Worm (Caenorhabditis elegans) whole organism, L3 larva: ENCODE results near the gene T16D1.1.

Experiments
- egl-27 ChIP-seq: sonication (generic microtip); optimal IDR thresholded peaks from 4 replicates; lab custom pipeline; 2017; ENCODE audit warnings: missing biosample characterization, missing genetic modification reagents, missing genetic modification characterization
- jun-1 ChIP-seq: fragments of 150-350 bp; optimal IDR thresholded peaks from 2 replicates; lab custom pipeline; 2014; ENCODE audit warnings: missing biosample characterization, missing genetic modification reagents, missing genetic modification characterization
- nhr-237 ChIP-seq: fragments of 150-350 bp; optimal IDR thresholded peaks from 2 replicates; lab custom pipeline; 2014; ENCODE audit warnings: missing biosample characterization, missing genetic modification characterization
- nhr-25 ChIP-seq: sonication (generic microtip); optimal IDR thresholded peaks from 2 replicates; lab custom pipeline; 2017; ENCODE audit warnings: missing biosample characterization, missing genetic modification characterization
- skn-1 ChIP-seq: fragments of 150-350 bp; optimal IDR thresholded peaks from 2 replicates; lab custom pipeline; 2014; ENCODE audit warnings: missing biosample characterization, missing genetic modification characterization
- ztf-11 ChIP-seq: fragments of 150-350 bp; optimal IDR thresholded peaks from 2 replicates; lab custom pipeline; 2014; ENCODE audit warnings: missing biosample characterization, missing genetic modification characterization

DNA sequence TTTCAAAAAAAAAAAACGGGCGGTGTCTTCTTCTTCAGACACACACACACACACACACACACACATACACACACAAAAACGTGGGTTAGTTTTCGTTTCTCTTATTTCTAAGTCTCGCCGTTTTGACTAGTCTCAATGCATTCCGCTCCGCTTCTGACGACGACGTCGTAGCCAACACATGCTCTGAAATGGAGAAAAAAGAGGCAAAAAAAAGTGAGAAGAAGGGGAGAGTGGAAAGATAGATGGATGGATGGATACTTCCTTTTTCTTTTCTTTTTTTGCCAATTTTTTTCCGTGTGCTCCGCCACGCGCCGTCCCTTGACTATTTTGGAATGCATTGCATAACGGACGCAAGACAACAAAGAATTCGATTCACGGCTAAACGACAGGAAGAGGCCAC, 35.3 kb upstream of the T16D1.1 start:
- TF ChIP-seq nhr-25 (tag; lab: Kevin White, UChicago) (no peak), skn-1 (no peak), jun-1 (tag; lab: Kevin White, UChicago) (no peak), ztf-11 (tag; lab: Kevin White, UChicago) (no peak), egl-27 (no peak), nhr-237 (tag; lab: Kevin White, UChicago) (no peak)
